Fruit fly (Drosophila melanogaster) whole organism, wandering third instar larva: ENCODE data around the gene Polr2H.
A peak's percentile ranks its signal among the peaks of the same experiment; 100 is the strongest.

Source experiments
- Abd-B ChIP-seq: fragments of >200 bp; optimal IDR thresholded peaks from 2 replicates; lab custom pipeline; 2017; ENCODE audit warnings: missing biosample characterization, missing genetic modification characterization
- CG32264 ChIP-seq: fragments of 200-800 bp; sonication (Bioruptor generic); optimal IDR thresholded peaks from 2 replicates; lab custom pipeline; 2016; ENCODE audit warnings: missing biosample characterization, missing genetic modification characterization
- Dfd ChIP-seq: fragments of >200 bp; optimal IDR thresholded peaks from 2 replicates; lab custom pipeline; 2017; ENCODE audit warnings: missing biosample characterization, missing genetic modification characterization
- Jra ChIP-seq: sonication (Bioruptor generic); optimal IDR thresholded peaks from 2 replicates; lab custom pipeline; 2016; ENCODE audit warnings: missing biosample characterization, missing genetic modification characterization
- jim ChIP-seq: fragments of 175-275, 200-325 bp; sonication (Bioruptor generic); optimal IDR thresholded peaks from 2 replicates; lab custom pipeline; 2016; ENCODE audit warnings: missing biosample characterization, mild to moderate bottlenecking, missing genetic modification characterization
- pan ChIP-seq: fragments of >200 bp; optimal IDR thresholded peaks from 2 replicates; lab custom pipeline; 2017
- psq ChIP-seq: fragments of 200-800 bp; sonication (Bioruptor generic); optimal IDR thresholded peaks from 3 replicates; lab custom pipeline; 2017; ENCODE audit warnings: missing biosample characterization, mild to moderate bottlenecking, missing genetic modification characterization, moderate library complexity
- tai ChIP-seq: sonication (Bioruptor generic); optimal IDR thresholded peaks from 2 replicates; lab custom pipeline; 2016; ENCODE audit warnings: missing biosample characterization, missing genetic modification characterization

dm6 chr3L:21709785-21710591, 18.7 kb upstream of the Polr2H start:
- TF ChIP-seq Dfd = no peak
- no peak for TF ChIP-seq pan
- TF ChIP-seq tai = no peak
- no peak for TF ChIP-seq Abd-B
- TF ChIP-seq psq = peak; percentile 79
- no peak for TF ChIP-seq CG32264 (GFP tag; lab: Kevin White, UChicago)
- TF ChIP-seq Jra (GFP tag; lab: Kevin White, UChicago) = no peak
- TF ChIP-seq jim (GFP tag; lab: Kevin White, UChicago) = no peak
